Fruit fly (Drosophila melanogaster) S2 (cell line): ENCODE data around the gene Ilp6.

ENCODE experiments used
- CG8478 ChIP-seq: fragments of >200 bp; optimal IDR thresholded peaks from 2 replicates; lab custom pipeline; 2018
- CTCF ChIP-seq, 2 experiments: fragments of >200 bp; optimal IDR thresholded peaks; 2 replicates each; lab custom pipeline; 2018

DNA sequence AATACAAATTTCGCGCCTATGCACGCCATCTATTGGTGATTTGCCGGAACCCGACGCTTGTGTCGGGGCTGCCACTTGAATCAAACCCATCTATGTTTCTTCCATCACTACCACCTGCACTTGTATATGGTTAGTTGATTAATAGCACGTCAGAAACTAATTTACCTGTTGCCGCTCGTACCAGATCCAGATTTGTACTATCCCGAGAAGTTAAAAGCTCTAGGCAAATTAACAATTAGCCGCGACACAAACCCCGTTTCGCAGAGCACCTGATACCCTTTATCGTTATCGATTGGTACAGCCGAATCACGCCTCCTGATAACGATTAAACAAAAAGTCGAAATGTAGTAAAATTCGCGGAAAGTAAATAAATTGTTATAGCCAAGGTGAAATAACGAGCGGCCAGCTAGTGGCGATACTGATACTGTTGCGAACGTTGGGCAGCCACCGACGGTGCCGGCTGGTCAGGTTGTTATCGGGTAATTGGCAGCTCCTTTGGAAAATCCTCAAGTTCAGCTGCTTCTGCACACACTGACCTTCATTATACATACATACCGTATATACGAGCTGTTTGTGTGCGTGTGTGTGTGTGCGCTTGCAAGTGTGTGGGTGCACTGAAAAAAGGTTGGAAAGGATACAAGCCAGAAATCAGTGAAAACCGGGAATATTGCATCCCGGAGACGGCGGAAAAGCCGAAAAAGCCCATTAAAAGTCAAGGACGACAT, 5.7 kb upstream of the Ilp6 start:
- TF ChIP-seq CTCF (optimal IDR thresholded peaks at IDR 0.05; lab: Kevin White, UChicago) (peak; percentile 88 to 95), CG8478 (no peak)
